Worm (Caenorhabditis elegans) whole organism, young adult: ENCODE results near the gene col-111.
A peak's percentile ranks its signal among the peaks of the same experiment; 100 is the strongest.

ENCODE experiments used
- K12H6.12 ChIP-seq: fragments of 200-800 bp; sonication (Bioruptor generic); optimal IDR thresholded peaks from 2 replicates; lab custom pipeline; 2018; ENCODE audit warnings: mild to moderate bottlenecking, missing genetic modification characterization, missing compliant biosample characterization
- Y53F4B.3 ChIP-seq: fragments of 200-800 bp; sonication (Bioruptor generic); IDR thresholded peaks from 2 replicates; pipeline ENCODE4 v1.3.6; 2022; ENCODE audit warnings: missing genetic modification reagents, missing genetic modification characterization, missing compliant biosample characterization
- ceh-100 ChIP-seq: fragments of 200-800 bp; sonication (Bioruptor generic); IDR thresholded peaks from 2 replicates; pipeline ENCODE4 v1.3.6; 2022; ENCODE audit warnings: missing genetic modification reagents, missing genetic modification characterization, missing compliant biosample characterization
- ceh-27 ChIP-seq: fragments of 200-800 bp; sonication (Bioruptor generic); optimal IDR thresholded peaks from 2 replicates; lab custom pipeline; 2018; ENCODE audit warnings: mild to moderate bottlenecking, missing genetic modification characterization, moderate library complexity, missing compliant biosample characterization
- die-1 ChIP-seq: sonication (generic microtip); optimal IDR thresholded peaks from 2 replicates; lab custom pipeline; 2016; ENCODE audit warnings: missing genotype, mild to moderate bottlenecking, missing genetic modification characterization, missing compliant biosample characterization
- snpc-1.3 ChIP-seq: sonication (generic microtip); optimal IDR thresholded peaks from 2 replicates; lab custom pipeline; 2017; ENCODE audit warnings: missing genetic modification characterization, mild to moderate bottlenecking, missing compliant biosample characterization, antibody characterized with exemption, moderate library complexity, missing genotype, missing genetic modification reagents; ENCODE audit not compliant: insufficient read depth
- somi-1 ChIP-seq: fragments of 200-800 bp; sonication (Bioruptor generic); optimal IDR thresholded peaks from 2 replicates; lab custom pipeline; 2018; ENCODE audit warnings: mild to moderate bottlenecking, missing genetic modification characterization, missing compliant biosample characterization
- sptf-2 ChIP-seq: fragments of 200-800 bp; sonication (Bioruptor generic); optimal IDR thresholded peaks from 2 replicates; lab custom pipeline; 2018; ENCODE audit warnings: mild to moderate bottlenecking, missing genetic modification characterization, missing compliant biosample characterization

- TF ChIP-seq somi-1 (GFP tag; lab: Kevin White, UChicago), result no peak
- TF ChIP-seq ceh-27 (GFP tag; lab: Kevin White, UChicago), result peak; percentile 28
- TF ChIP-seq ceh-100 (GFP tag; lab: Robert Waterston, UW), result no peak
- TF ChIP-seq K12H6.12 (tag; lab: Kevin White, UChicago), result peak; percentile 77
- peak; percentile 25 for TF ChIP-seq sptf-2 (GFP tag; lab: Kevin White, UChicago)
- no peak for TF ChIP-seq snpc-1.3 (tag; lab: Kevin White, UChicago)
- no peak for TF ChIP-seq Y53F4B.3 (GFP tag; lab: Robert Waterston, UW)
- TF ChIP-seq die-1 (tag; lab: Kevin White, UChicago), result no peak
Observed at ce11 chrIV:4705182-4705581, 47.4 kb upstream of the col-111 start.
